Worm (Caenorhabditis elegans) whole organism, L2 larva: Measurements from ENCODE around the gene JC8.7.

Experiments
- C34F6.9 ChIP-seq: fragments of 150-350 bp; optimal IDR thresholded peaks from 2 replicates; lab custom pipeline; 2014; ENCODE audit warnings: missing biosample characterization, missing genetic modification characterization
- F13H6.1 ChIP-seq: sonication (generic microtip); optimal IDR thresholded peaks from 2 replicates; lab custom pipeline; 2016; ENCODE audit warnings: missing genetic modification characterization, missing compliant biosample characterization
- R02D3.7 ChIP-seq: fragments of 150-350 bp; optimal IDR thresholded peaks from 2 replicates; lab custom pipeline; 2014; ENCODE audit warnings: missing biosample characterization, missing genetic modification characterization
- Y55F3AM.14 ChIP-seq: fragments of 200-800 bp; sonication (Bioruptor generic); optimal IDR thresholded peaks from 2 replicates; lab custom pipeline; 2018; ENCODE audit warnings: mild to moderate bottlenecking, missing genetic modification characterization, missing compliant biosample characterization
- ZK546.5 ChIP-seq: sonication (generic microtip); optimal IDR thresholded peaks from 2 replicates; lab custom pipeline; 2017; ENCODE audit warnings: missing biosample characterization, missing genetic modification characterization
- alr-1 ChIP-seq: fragments of 150-350 bp; optimal IDR thresholded peaks from 2 replicates; lab custom pipeline; 2014; ENCODE audit warnings: missing biosample characterization, missing genetic modification characterization
- aly-2 ChIP-seq: fragments of 150-350 bp; optimal IDR thresholded peaks from 2 replicates; lab custom pipeline; 2014; ENCODE audit warnings: missing biosample characterization, missing genetic modification characterization
- ama-1 ChIP-seq: fragments of 150-350 bp; optimal IDR thresholded peaks from 2 replicates; lab custom pipeline; 2018; ENCODE audit warnings: inconsistent platforms
- blmp-1 ChIP-seq: sonication (generic microtip); optimal IDR thresholded peaks from 2 replicates; lab custom pipeline; 2017; ENCODE audit warnings: missing genetic modification characterization, mild to moderate bottlenecking, missing compliant biosample characterization, antibody characterized with exemption, moderate library complexity; ENCODE audit not compliant: insufficient read depth
- ceh-82 ChIP-seq: fragments of 150-350 bp; optimal IDR thresholded peaks from 2 replicates; lab custom pipeline; 2014; ENCODE audit warnings: missing biosample characterization, missing genetic modification characterization
- crh-2 ChIP-seq: sonication (generic microtip); optimal IDR thresholded peaks from 2 replicates; lab custom pipeline; 2017; ENCODE audit warnings: missing biosample characterization, missing genetic modification characterization
- dmd-4 ChIP-seq: sonication (generic microtip); optimal IDR thresholded peaks from 2 replicates; lab custom pipeline; 2017; ENCODE audit warnings: missing biosample characterization, missing genetic modification characterization
- egl-27 ChIP-seq: sonication (generic microtip); optimal IDR thresholded peaks from 3 replicates; lab custom pipeline; 2017; ENCODE audit warnings: missing biosample characterization, missing genetic modification reagents, missing genetic modification characterization
- elt-1 ChIP-seq: fragments of 150-350 bp; optimal IDR thresholded peaks from 2 replicates; lab custom pipeline; 2014; ENCODE audit warnings: missing biosample characterization, missing genetic modification characterization
- elt-3 ChIP-seq: sonication (generic microtip); optimal IDR thresholded peaks from 2 replicates; lab custom pipeline; 2017; ENCODE audit warnings: missing biosample characterization, missing genetic modification characterization
- fos-1 ChIP-seq: fragments of 150-350 bp; optimal IDR thresholded peaks from 2 replicates; lab custom pipeline; 2014; ENCODE audit warnings: missing biosample characterization, missing genetic modification characterization
- gmeb-1 ChIP-seq: fragments of 150-350 bp; optimal IDR thresholded peaks from 2 replicates; lab custom pipeline; 2014; ENCODE audit warnings: missing biosample characterization, missing genetic modification characterization
- lin-11 ChIP-seq: fragments of 150-350 bp; sonication (generic microtip); optimal IDR thresholded peaks from 2 replicates; lab custom pipeline; 2014; ENCODE audit warnings: missing biosample characterization, missing genetic modification characterization, inconsistent platforms, mixed read lengths
- lsy-2 ChIP-seq, 2 experiments: fragments of 150-350 bp in 1 of 2; sonication (generic microtip) in 1 of 2; optimal IDR thresholded peaks; 2 replicates each; lab custom pipeline; 2014 to 2017; ENCODE audit warnings: missing biosample characterization in 2 of 2, missing genetic modification characterization in 2 of 2
- mab-5 ChIP-seq: fragments of 150-350 bp; optimal IDR thresholded peaks from 2 replicates; lab custom pipeline; 2014; ENCODE audit warnings: missing biosample characterization, missing genetic modification characterization
- nhr-10 ChIP-seq: sonication (generic microtip); optimal IDR thresholded peaks from 2 replicates; lab custom pipeline; 2017; ENCODE audit warnings: missing biosample characterization, missing genetic modification characterization
- nhr-11 ChIP-seq: fragments of 150-350 bp; optimal IDR thresholded peaks from 2 replicates; lab custom pipeline; 2014; ENCODE audit warnings: missing biosample characterization, missing genetic modification characterization
- nhr-12 ChIP-seq: fragments of 150-350 bp; optimal IDR thresholded peaks from 2 replicates; lab custom pipeline; 2014; ENCODE audit warnings: missing biosample characterization, missing genetic modification characterization
- nhr-129 ChIP-seq: fragments of 150-350 bp; optimal IDR thresholded peaks from 2 replicates; lab custom pipeline; 2014; ENCODE audit warnings: missing biosample characterization, missing genetic modification characterization
- nhr-23 ChIP-seq: fragments of 150-350 bp; optimal IDR thresholded peaks from 2 replicates; lab custom pipeline; 2014; ENCODE audit warnings: missing biosample characterization, missing genetic modification reagents, missing genetic modification characterization
- nhr-25 ChIP-seq: fragments of 150-350 bp; sonication (generic microtip); optimal IDR thresholded peaks from 3 replicates; lab custom pipeline; 2014; ENCODE audit warnings: missing biosample characterization, missing genetic modification characterization
- nhr-6 ChIP-seq: fragments of 150-350 bp; optimal IDR thresholded peaks from 2 replicates; lab custom pipeline; 2014; ENCODE audit warnings: missing biosample characterization, missing genetic modification characterization
- sem-4 ChIP-seq: fragments of 150-350 bp; optimal IDR thresholded peaks from 2 replicates; lab custom pipeline; 2014; ENCODE audit warnings: missing biosample characterization, missing genetic modification reagents, missing genetic modification characterization
- sma-3 ChIP-seq: sonication (generic microtip); optimal IDR thresholded peaks from 2 replicates; lab custom pipeline; 2016; ENCODE audit warnings: missing genetic modification reagents, missing genetic modification characterization, missing compliant biosample characterization
- sma-9 ChIP-seq, 2 experiments: fragments of 150-350 bp in 1 of 2; sonication (generic microtip) in 1 of 2; optimal IDR thresholded peaks; 2 replicates each; lab custom pipeline; 2014 to 2016; ENCODE audit warnings: missing genetic modification characterization in 2 of 2, mild to moderate bottlenecking in 1 of 2, missing biosample characterization in 1 of 2, missing compliant biosample characterization in 1 of 2, missing genetic modification reagents in 1 of 2, moderate library complexity in 1 of 2
- snpc-4 ChIP-seq: fragments of 150-350 bp; optimal IDR thresholded peaks from 2 replicates; lab custom pipeline; 2014; ENCODE audit warnings: missing biosample characterization, missing genetic modification characterization
- unc-39 ChIP-seq: fragments of 150-350 bp; optimal IDR thresholded peaks from 2 replicates; lab custom pipeline; 2014; ENCODE audit warnings: missing biosample characterization, missing genetic modification characterization
- unc-55 ChIP-seq: fragments of 150-350 bp; sonication (generic microtip); optimal IDR thresholded peaks from 3 replicates; lab custom pipeline; 2014; ENCODE audit warnings: missing biosample characterization, missing genetic modification reagents, missing genetic modification characterization
- unc-62 ChIP-seq: fragments of 150-350 bp; optimal IDR thresholded peaks from 2 replicates; lab custom pipeline; 2014; ENCODE audit warnings: missing biosample characterization, missing genetic modification reagents, missing genetic modification characterization
- zag-1 ChIP-seq: fragments of 150-350 bp; optimal IDR thresholded peaks from 2 replicates; lab custom pipeline; 2014; ENCODE audit warnings: missing biosample characterization, missing genetic modification characterization
- ztf-1 ChIP-seq: fragments of 200-800 bp; sonication (Bioruptor generic); conservative IDR thresholded peaks from 2 replicates; pipeline ENCODE4 v1.3.6; 2022; ENCODE audit warnings: missing genetic modification characterization, missing compliant biosample characterization
- ztf-11 ChIP-seq: sonication (generic microtip); optimal IDR thresholded peaks from 2 replicates; lab custom pipeline; 2017; ENCODE audit warnings: missing biosample characterization, missing genetic modification characterization

JC8.7 gene

ce11 chrIV:13255886-13256285 lies 8.8 kb downstream of the JC8.7 start, which contains the start of gene bus-12:
TSS of gene bus-12 (plus strand) at chrIV:13256186.
- TF ChIP-seq ztf-11 (tag; lab: Kevin White, UChicago) = no peak
- TF ChIP-seq unc-62 (GFP tag; lab: Kevin White, UChicago) = no peak
- no peak for TF ChIP-seq ztf-1
- no peak for TF ChIP-seq nhr-11 (tag; lab: Kevin White, UChicago)
- TF ChIP-seq snpc-4 (tag; lab: Kevin White, UChicago) = no peak
- no peak for TF ChIP-seq alr-1 (tag; lab: Kevin White, UChicago)
- no peak for TF ChIP-seq fos-1
- no peak for TF ChIP-seq blmp-1 (tag; lab: Kevin White, UChicago)
- no peak for TF ChIP-seq unc-55
- no peak for TF ChIP-seq ZK546.5 (tag; lab: Kevin White, UChicago)
- no peak for TF ChIP-seq nhr-23 (tag; lab: Kevin White, UChicago)
- no peak for TF ChIP-seq egl-27
- no peak for TF ChIP-seq sem-4 (tag; lab: Kevin White, UChicago)
- TF ChIP-seq lsy-2 (tag; optimal IDR thresholded peaks at IDR 0.05; lab: Kevin White, UChicago) = no peak
- TF ChIP-seq, all 48 proteins: peak for 0

- TF ChIP-seq ceh-82 (no peak), F13H6.1 (tag; lab: Kevin White, UChicago) (no peak), unc-39 (no peak), gmeb-1 (no peak), crh-2 (tag; lab: Kevin White, UChicago) (no peak), dmd-4 (tag; lab: Kevin White, UChicago) (no peak), ztf-11 (tag; lab: Kevin White, UChicago) (no peak), Y55F3AM.14 (GFP tag; lab: Kevin White, UChicago) (no peak), ZK546.5 (tag; lab: Kevin White, UChicago) (no peak), nhr-12 (tag; lab: Kevin White, UChicago) (no peak)
Observed at ce11 chrIV:13258872-13259271, 11.8 kb downstream of the JC8.7 start, which contains the start of gene JC8.16. TSS of gene JC8.16 (plus strand) at chrIV:13259172.

- no peak for TF ChIP-seq mab-5
- TF ChIP-seq nhr-6 (tag; lab: Kevin White, UChicago) = no peak
- no peak for TF ChIP-seq nhr-129 (tag; lab: Kevin White, UChicago)
- TF ChIP-seq F13H6.1 (tag; lab: Kevin White, UChicago) = no peak
- TF ChIP-seq aly-2 (tag; lab: Kevin White, UChicago) = no peak
- TF ChIP-seq lin-11 (tag; lab: Kevin White, UChicago) = no peak
- TF ChIP-seq egl-27 = no peak
- TF ChIP-seq elt-1 = no peak
- no peak for TF ChIP-seq ama-1 (lab: Kevin White, UChicago)
- no peak for TF ChIP-seq sma-3 (GFP tag; lab: Kevin White, UChicago)
- TF ChIP-seq crh-2 (tag; lab: Kevin White, UChicago) = no peak
- TF ChIP-seq fos-1 = no peak
- no peak for TF ChIP-seq nhr-23 (tag; lab: Kevin White, UChicago)
- TF ChIP-seq nhr-25 (tag; lab: Kevin White, UChicago) = no peak
- TF ChIP-seq gmeb-1 = no peak
Observed at ce11 chrIV:13261778-13262177, 14.7 kb downstream of the JC8.7 start.

ce11 chrIV:13268385-13268784 lies 21.3 kb downstream of the JC8.7 start:
- TF ChIP-seq sma-9 (GFP tag; optimal IDR thresholded peaks at IDR 0.05; lab: Kevin White, UChicago) (no peak), sma-9 (tag; optimal IDR thresholded peaks at IDR 0.05; lab: Kevin White, UChicago) (no peak), zag-1 (tag; lab: Kevin White, UChicago) (no peak), mab-5 (no peak), elt-1 (no peak), elt-3 (tag; lab: Kevin White, UChicago) (no peak), alr-1 (tag; lab: Kevin White, UChicago) (no peak), gmeb-1 (no peak), snpc-4 (tag; lab: Kevin White, UChicago) (no peak), nhr-129 (tag; lab: Kevin White, UChicago) (no peak), R02D3.7 (no peak), ZK546.5 (tag; lab: Kevin White, UChicago) (no peak), nhr-10 (tag; lab: Kevin White, UChicago) (no peak), C34F6.9 (tag; lab: Kevin White, UChicago) (no peak), ztf-11 (tag; lab: Kevin White, UChicago) (no peak)
